Worm (Caenorhabditis elegans) whole organism, L4/young adult: ENCODE results near the gene ccep-97.

Experiments
- dao-5 ChIP-seq: sonication (generic microtip); optimal IDR thresholded peaks from 2 replicates; lab custom pipeline; 2016; ENCODE audit warnings: missing genotype, missing genetic modification characterization, moderate library complexity, missing compliant biosample characterization
- him-1 ChIP-seq: sonication (generic microtip); optimal IDR thresholded peaks from 2 replicates; lab custom pipeline; 2016; ENCODE audit warnings: missing genotype, missing genetic modification reagents, missing genetic modification characterization, missing compliant biosample characterization

ce11 chrV:4839913-4840312 is 21.4 kb upstream of the ccep-97 start, which contains the start of gene nas-9:
- TF ChIP-seq him-1 (no peak), dao-5 (tag; lab: Kevin White, UChicago) (no peak)
